Worm (Caenorhabditis elegans) whole organism, L2 larva: ENCODE measurements around the gene B0361.4.

Source experiments
- C34F6.9 ChIP-seq: fragments of 150-350 bp; optimal IDR thresholded peaks from 2 replicates; lab custom pipeline; 2014; ENCODE audit warnings: missing biosample characterization, missing genetic modification characterization
- F13H6.1 ChIP-seq: sonication (generic microtip); optimal IDR thresholded peaks from 2 replicates; lab custom pipeline; 2016; ENCODE audit warnings: missing genetic modification characterization, missing compliant biosample characterization
- R02D3.7 ChIP-seq: fragments of 150-350 bp; optimal IDR thresholded peaks from 2 replicates; lab custom pipeline; 2014; ENCODE audit warnings: missing biosample characterization, missing genetic modification characterization
- Y55F3AM.14 ChIP-seq: fragments of 200-800 bp; sonication (Bioruptor generic); optimal IDR thresholded peaks from 2 replicates; lab custom pipeline; 2018; ENCODE audit warnings: mild to moderate bottlenecking, missing genetic modification characterization, missing compliant biosample characterization
- ZK546.5 ChIP-seq: sonication (generic microtip); optimal IDR thresholded peaks from 2 replicates; lab custom pipeline; 2017; ENCODE audit warnings: missing biosample characterization, missing genetic modification characterization
- alr-1 ChIP-seq: fragments of 150-350 bp; optimal IDR thresholded peaks from 2 replicates; lab custom pipeline; 2014; ENCODE audit warnings: missing biosample characterization, missing genetic modification characterization
- ama-1 ChIP-seq: fragments of 150-350 bp; optimal IDR thresholded peaks from 2 replicates; lab custom pipeline; 2018; ENCODE audit warnings: inconsistent platforms
- blmp-1 ChIP-seq: sonication (generic microtip); optimal IDR thresholded peaks from 2 replicates; lab custom pipeline; 2017; ENCODE audit warnings: missing genetic modification characterization, mild to moderate bottlenecking, missing compliant biosample characterization, antibody characterized with exemption, moderate library complexity; ENCODE audit not compliant: insufficient read depth
- ceh-16 ChIP-seq: fragments of 150-350 bp; optimal IDR thresholded peaks from 2 replicates; lab custom pipeline; 2014; ENCODE audit warnings: missing biosample characterization, missing genetic modification characterization
- crh-2 ChIP-seq: sonication (generic microtip); optimal IDR thresholded peaks from 2 replicates; lab custom pipeline; 2017; ENCODE audit warnings: missing biosample characterization, missing genetic modification characterization
- dmd-4 ChIP-seq: sonication (generic microtip); optimal IDR thresholded peaks from 2 replicates; lab custom pipeline; 2017; ENCODE audit warnings: missing biosample characterization, missing genetic modification characterization
- egl-27 ChIP-seq: sonication (generic microtip); optimal IDR thresholded peaks from 3 replicates; lab custom pipeline; 2017; ENCODE audit warnings: missing biosample characterization, missing genetic modification reagents, missing genetic modification characterization
- fos-1 ChIP-seq: fragments of 150-350 bp; optimal IDR thresholded peaks from 2 replicates; lab custom pipeline; 2014; ENCODE audit warnings: missing biosample characterization, missing genetic modification characterization
- gmeb-1 ChIP-seq: fragments of 150-350 bp; optimal IDR thresholded peaks from 2 replicates; lab custom pipeline; 2014; ENCODE audit warnings: missing biosample characterization, missing genetic modification characterization
- lin-11 ChIP-seq: fragments of 150-350 bp; sonication (generic microtip); optimal IDR thresholded peaks from 2 replicates; lab custom pipeline; 2014; ENCODE audit warnings: missing biosample characterization, missing genetic modification characterization, inconsistent platforms, mixed read lengths
- lin-13 ChIP-seq: fragments of 150-350 bp; optimal IDR thresholded peaks from 2 replicates; lab custom pipeline; 2014; ENCODE audit warnings: missing biosample characterization, missing genetic modification reagents, missing genetic modification characterization
- lin-39 ChIP-seq: fragments of 150-350 bp; optimal IDR thresholded peaks from 2 replicates; lab custom pipeline; 2014; ENCODE audit warnings: missing biosample characterization, missing genetic modification reagents, missing genetic modification characterization
- lsy-2 ChIP-seq, 2 experiments: fragments of 150-350 bp in 1 of 2; sonication (generic microtip) in 1 of 2; optimal IDR thresholded peaks; 2 replicates each; lab custom pipeline; 2014 to 2017; ENCODE audit warnings: missing biosample characterization in 2 of 2, missing genetic modification characterization in 2 of 2
- mdl-1 ChIP-seq, 2 experiments: fragments of 150-350 bp in 1 of 2; sonication (generic microtip) in 1 of 2; optimal IDR thresholded peaks; 2 replicates each; lab custom pipeline; 2017; ENCODE audit warnings: missing biosample characterization in 2 of 2, missing genetic modification characterization in 2 of 2
- nhr-10 ChIP-seq: sonication (generic microtip); optimal IDR thresholded peaks from 2 replicates; lab custom pipeline; 2017; ENCODE audit warnings: missing biosample characterization, missing genetic modification characterization
- nhr-12 ChIP-seq: fragments of 150-350 bp; optimal IDR thresholded peaks from 2 replicates; lab custom pipeline; 2014; ENCODE audit warnings: missing biosample characterization, missing genetic modification characterization
- nhr-129 ChIP-seq: fragments of 150-350 bp; optimal IDR thresholded peaks from 2 replicates; lab custom pipeline; 2014; ENCODE audit warnings: missing biosample characterization, missing genetic modification characterization
- nhr-21 ChIP-seq: fragments of 150-350 bp; optimal IDR thresholded peaks from 2 replicates; lab custom pipeline; 2014; ENCODE audit warnings: missing biosample characterization, missing genetic modification characterization
- nhr-23 ChIP-seq: fragments of 150-350 bp; optimal IDR thresholded peaks from 2 replicates; lab custom pipeline; 2014; ENCODE audit warnings: missing biosample characterization, missing genetic modification reagents, missing genetic modification characterization
- nhr-237 ChIP-seq: fragments of 150-350 bp; optimal IDR thresholded peaks from 2 replicates; lab custom pipeline; 2014; ENCODE audit warnings: missing biosample characterization, missing genetic modification characterization
- nhr-25 ChIP-seq: fragments of 150-350 bp; sonication (generic microtip); optimal IDR thresholded peaks from 3 replicates; lab custom pipeline; 2014; ENCODE audit warnings: missing biosample characterization, missing genetic modification characterization
- nhr-6 ChIP-seq: fragments of 150-350 bp; optimal IDR thresholded peaks from 2 replicates; lab custom pipeline; 2014; ENCODE audit warnings: missing biosample characterization, missing genetic modification characterization
- peb-1 ChIP-seq: fragments of 150-350 bp; optimal IDR thresholded peaks from 2 replicates; lab custom pipeline; 2014; ENCODE audit warnings: missing biosample characterization, missing genetic modification characterization
- sem-4 ChIP-seq: fragments of 150-350 bp; optimal IDR thresholded peaks from 2 replicates; lab custom pipeline; 2014; ENCODE audit warnings: missing biosample characterization, missing genetic modification reagents, missing genetic modification characterization
- sma-3 ChIP-seq: sonication (generic microtip); optimal IDR thresholded peaks from 2 replicates; lab custom pipeline; 2016; ENCODE audit warnings: missing genetic modification reagents, missing genetic modification characterization, missing compliant biosample characterization
- sma-9 ChIP-seq, 2 experiments: fragments of 150-350 bp in 1 of 2; sonication (generic microtip) in 1 of 2; optimal IDR thresholded peaks; 2 replicates each; lab custom pipeline; 2014 to 2016; ENCODE audit warnings: missing genetic modification characterization in 2 of 2, mild to moderate bottlenecking in 1 of 2, missing biosample characterization in 1 of 2, missing compliant biosample characterization in 1 of 2, missing genetic modification reagents in 1 of 2, moderate library complexity in 1 of 2
- unc-55 ChIP-seq: fragments of 150-350 bp; sonication (generic microtip); optimal IDR thresholded peaks from 3 replicates; lab custom pipeline; 2014; ENCODE audit warnings: missing biosample characterization, missing genetic modification reagents, missing genetic modification characterization
- unc-62 ChIP-seq: fragments of 150-350 bp; optimal IDR thresholded peaks from 2 replicates; lab custom pipeline; 2014; ENCODE audit warnings: missing biosample characterization, missing genetic modification reagents, missing genetic modification characterization
- zag-1 ChIP-seq: fragments of 150-350 bp; optimal IDR thresholded peaks from 2 replicates; lab custom pipeline; 2014; ENCODE audit warnings: missing biosample characterization, missing genetic modification characterization
- ztf-1 ChIP-seq: fragments of 200-800 bp; sonication (Bioruptor generic); conservative IDR thresholded peaks from 2 replicates; pipeline ENCODE4 v1.3.6; 2022; ENCODE audit warnings: missing genetic modification characterization, missing compliant biosample characterization
- ztf-4 ChIP-seq: fragments of 150-350 bp; optimal IDR thresholded peaks from 2 replicates; lab custom pipeline; 2014; ENCODE audit warnings: missing biosample characterization, missing genetic modification characterization

B0361.4 gene

DNA sequence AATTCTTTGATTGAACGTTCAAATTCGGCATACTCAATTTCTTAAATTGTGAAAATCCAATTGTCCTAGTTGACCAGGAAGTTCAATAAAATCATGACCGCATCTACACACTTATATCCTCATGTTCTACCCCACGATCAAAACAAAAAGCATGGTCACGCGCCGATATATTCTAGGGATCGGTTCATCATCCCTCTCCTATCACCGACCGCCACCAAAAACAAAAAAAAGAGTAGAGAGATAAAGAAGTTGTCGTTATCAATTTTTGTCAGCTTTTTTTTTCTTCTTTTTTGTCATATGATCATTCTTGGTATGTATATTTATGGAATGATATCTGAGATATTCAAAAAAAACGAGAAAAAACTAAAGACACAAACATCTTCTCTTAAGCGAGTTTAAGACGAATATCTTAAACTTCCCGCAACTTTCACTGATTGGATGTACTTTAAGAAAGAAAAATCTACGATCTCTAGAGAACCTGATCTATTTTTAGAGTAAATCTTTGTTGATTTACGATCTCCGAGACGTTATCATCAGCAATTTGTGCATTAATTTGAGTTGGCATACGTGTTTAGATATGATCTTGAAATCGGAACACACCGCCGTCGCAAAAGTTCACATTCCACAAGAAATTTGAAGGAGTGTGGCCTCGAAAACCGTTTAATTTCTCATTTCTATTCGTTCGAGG, 46.3 kb downstream of the B0361.4 start (continued):
- TF ChIP-seq ama-1 (lab: Kevin White, UChicago), result no peak

ce11 chrIII:7305649-7305977, 46.8 kb downstream of the B0361.4 start:
- TF ChIP-seq sma-9 (GFP tag; optimal IDR thresholded peaks at IDR 0.05; lab: Kevin White, UChicago), result peak; percentile 37
- no peak for TF ChIP-seq sma-9 (tag; optimal IDR thresholded peaks at IDR 0.05; lab: Kevin White, UChicago)
- TF ChIP-seq unc-55 (GFP tag; lab: Kevin White, UChicago), result no peak
- TF ChIP-seq egl-27 (tag; lab: Kevin White, UChicago), result peak; percentile 9
- TF ChIP-seq blmp-1, result no peak
- no peak for TF ChIP-seq Y55F3AM.14 (GFP tag; lab: Kevin White, UChicago)
- TF ChIP-seq sma-3, result peak; percentile 93
- TF ChIP-seq ztf-4, result no peak
- TF ChIP-seq nhr-21 (tag; lab: Kevin White, UChicago), result peak; percentile 73
- TF ChIP-seq lin-13 (GFP tag; lab: Kevin White, UChicago), result no peak
- TF ChIP-seq C34F6.9 (tag; lab: Kevin White, UChicago), result no peak
- TF ChIP-seq nhr-23, result no peak
- TF ChIP-seq lsy-2 (tag; optimal IDR thresholded peaks at IDR 0.05; lab: Kevin White, UChicago), result no peak
- no peak for TF ChIP-seq nhr-129 (tag; lab: Kevin White, UChicago)
- TF ChIP-seq lin-39 (tag; lab: Kevin White, UChicago), result no peak
- peak; percentile 19 for TF ChIP-seq fos-1 (tag; lab: Kevin White, UChicago)
- TF ChIP-seq ztf-1 (GFP tag; lab: Robert Waterston, UW), result no peak
- TF ChIP-seq dmd-4 (tag; lab: Kevin White, UChicago), result no peak
- no peak for TF ChIP-seq nhr-237 (tag; lab: Kevin White, UChicago)

DNA sequence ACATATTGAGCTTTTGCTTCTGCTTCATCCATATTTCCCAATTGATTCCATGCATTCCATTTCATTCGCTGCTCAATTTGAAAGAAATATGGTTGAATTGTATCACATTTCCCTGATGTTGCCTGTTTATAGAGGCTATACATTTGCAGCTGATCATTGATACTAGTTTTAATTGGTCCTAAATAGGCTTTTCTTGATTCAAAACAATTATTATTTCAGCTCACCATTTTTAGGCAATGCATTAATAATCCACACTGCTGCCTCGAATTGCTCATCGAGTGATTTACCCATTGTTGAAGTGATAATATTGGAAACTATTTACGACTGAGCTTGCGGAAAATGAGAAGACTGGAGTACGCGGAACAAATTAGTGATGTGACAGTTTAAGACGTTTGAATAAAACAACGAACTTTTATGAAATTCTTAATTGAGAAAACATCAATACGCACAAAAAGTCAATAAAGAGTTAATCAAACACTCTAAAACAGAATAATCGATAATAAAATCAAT, 49.9 kb downstream of the B0361.4 start, which contains the start of gene acbp-4:
TSS of gene acbp-4 (minus strand) at position 510 of the 510 bp plus-strand sequence.
- TF ChIP-seq F13H6.1 (tag; lab: Kevin White, UChicago), result no peak
- TF ChIP-seq lin-13 (GFP tag; lab: Kevin White, UChicago), result no peak
- TF ChIP-seq ztf-4, result no peak
- TF ChIP-seq nhr-12, result no peak
- TF ChIP-seq ceh-16 (tag; lab: Kevin White, UChicago), result no peak
- TF ChIP-seq gmeb-1 (tag; lab: Kevin White, UChicago), result no peak
- TF ChIP-seq nhr-21 (tag; lab: Kevin White, UChicago), result no peak
- TF ChIP-seq zag-1 (tag; lab: Kevin White, UChicago), result no peak
- no peak for TF ChIP-seq peb-1
- no peak for TF ChIP-seq nhr-25 (tag; lab: Kevin White, UChicago)
- no peak for TF ChIP-seq unc-62 (GFP tag; lab: Kevin White, UChicago)
- no peak for TF ChIP-seq R02D3.7 (tag; lab: Kevin White, UChicago)
- no peak for TF ChIP-seq nhr-10
- TF ChIP-seq, all 48 proteins: peak for 0

- TF ChIP-seq F13H6.1 (tag; lab: Kevin White, UChicago) (no peak), mdl-1 (tag; optimal IDR thresholded peaks at IDR 0.05; lab: Kevin White, UChicago) (no peak), nhr-6 (no peak), ztf-4 (no peak), alr-1 (tag; lab: Kevin White, UChicago) (no peak), lin-11 (tag; lab: Kevin White, UChicago) (no peak), ZK546.5 (no peak), ama-1 (lab: Kevin White, UChicago) (no peak), crh-2 (no peak), sma-9 (GFP tag; optimal IDR thresholded peaks at IDR 0.05; lab: Kevin White, UChicago) (no peak), sma-9 (tag; optimal IDR thresholded peaks at IDR 0.05; lab: Kevin White, UChicago) (no peak), lsy-2 (tag; optimal IDR thresholded peaks at IDR 0.05; lab: Kevin White, UChicago) (no peak), peb-1 (no peak), lin-39 (tag; lab: Kevin White, UChicago) (no peak), blmp-1 (no peak), sem-4 (no peak)
Measured at ce11 chrIII:7310662-7311340, 52.0 kb downstream of the B0361.4 start, which contains the start of the genes F56C9.6 and F56C9.3. F56C9.6 (minus strand) TSS chrIII:7310773. F56C9.3 (plus strand) TSS chrIII:7311290.
